Worm (Caenorhabditis elegans) whole organism, mixed stage, embryonic: ENCODE measurements around the gene C17C3.11.
A peak's percentile ranks its signal among the peaks of the same experiment; 100 is the strongest.

Source experiments
- M03D4.4 ChIP-seq: sonication (generic microtip); optimal IDR thresholded peaks from 2 replicates; lab custom pipeline; 2017; ENCODE audit warnings: mild to moderate bottlenecking, missing genetic modification characterization, missing compliant biosample characterization
- bed-3 ChIP-seq: fragments of 200-800 bp; sonication (Bioruptor generic); optimal IDR thresholded peaks from 3 replicates; lab custom pipeline; 2018; ENCODE audit warnings: mild to moderate bottlenecking, missing genetic modification characterization, moderate library complexity, missing compliant biosample characterization
- blmp-1 ChIP-seq: fragments of 150-350 bp; optimal IDR thresholded peaks from 2 replicates; lab custom pipeline; 2014; ENCODE audit warnings: missing biosample characterization, missing genetic modification characterization
- ceh-39 ChIP-seq: fragments of 150-350 bp; optimal IDR thresholded peaks from 2 replicates; lab custom pipeline; 2014; ENCODE audit warnings: missing biosample characterization, missing genetic modification characterization
- ceh-43 ChIP-seq: fragments of 200-800 bp; sonication (Bioruptor generic); optimal IDR thresholded peaks from 2 replicates; lab custom pipeline; 2018; ENCODE audit warnings: mild to moderate bottlenecking, missing genetic modification characterization, moderate library complexity, missing compliant biosample characterization
- ceh-83 ChIP-seq: fragments of 200-800 bp; sonication (Bioruptor generic); optimal IDR thresholded peaks from 2 replicates; lab custom pipeline; 2018; ENCODE audit warnings: mild to moderate bottlenecking, missing genetic modification characterization, missing compliant biosample characterization
- ces-1 ChIP-seq: fragments of 150-350 bp; optimal IDR thresholded peaks from 2 replicates; lab custom pipeline; 2014; ENCODE audit warnings: missing biosample characterization, missing genetic modification reagents, missing genetic modification characterization
- drap-1 ChIP-seq: fragments of 200-800 bp; sonication (Bioruptor generic); optimal IDR thresholded peaks from 3 replicates; lab custom pipeline; 2018; ENCODE audit warnings: mild to moderate bottlenecking, missing genetic modification characterization, missing compliant biosample characterization
- elt-1 ChIP-seq: sonication (generic microtip); optimal IDR thresholded peaks from 2 replicates; lab custom pipeline; 2017; ENCODE audit warnings: missing genetic modification characterization, mild to moderate bottlenecking, missing compliant biosample characterization, antibody characterized with exemption, moderate library complexity, borderline replicate concordance; ENCODE audit not compliant: insufficient read depth
- elt-3 ChIP-seq: fragments of 150-350 bp; optimal IDR thresholded peaks from 2 replicates; lab custom pipeline; 2014; ENCODE audit warnings: missing biosample characterization, missing genetic modification characterization
- ham-2 ChIP-seq: fragments of 200-800 bp; sonication (Bioruptor generic); optimal IDR thresholded peaks from 2 replicates; lab custom pipeline; 2018; ENCODE audit warnings: mild to moderate bottlenecking, missing genetic modification characterization, missing compliant biosample characterization
- hlh-1 ChIP-seq: fragments of 150-350 bp; optimal IDR thresholded peaks from 2 replicates; lab custom pipeline; 2014; ENCODE audit warnings: missing biosample characterization, missing genetic modification reagents, missing genetic modification characterization
- lin-13 ChIP-seq: fragments of 150-350 bp; optimal IDR thresholded peaks from 2 replicates; lab custom pipeline; 2014; ENCODE audit warnings: missing biosample characterization, missing genetic modification characterization
- lin-32 ChIP-seq: fragments of 200-800 bp; sonication (Bioruptor generic); optimal IDR thresholded peaks from 2 replicates; lab custom pipeline; 2018; ENCODE audit warnings: mild to moderate bottlenecking, missing genetic modification characterization, missing compliant biosample characterization
- mab-5 ChIP-seq: fragments of 150-350 bp; optimal IDR thresholded peaks from 2 replicates; lab custom pipeline; 2014; ENCODE audit warnings: missing biosample characterization, missing genetic modification characterization
- mls-2 ChIP-seq: sonication (generic microtip); optimal IDR thresholded peaks from 2 replicates; lab custom pipeline; 2016; ENCODE audit warnings: mild to moderate bottlenecking, missing genetic modification characterization, moderate library complexity, missing compliant biosample characterization
- nhr-12 ChIP-seq: fragments of 150-350 bp; optimal IDR thresholded peaks from 2 replicates; lab custom pipeline; 2014; ENCODE audit warnings: missing biosample characterization, missing genetic modification characterization
- nhr-2 ChIP-seq: fragments of 150-350 bp; optimal IDR thresholded peaks from 2 replicates; lab custom pipeline; 2014; ENCODE audit warnings: missing biosample characterization, missing genetic modification characterization
- nhr-28 ChIP-seq: fragments of 150-350 bp; optimal IDR thresholded peaks from 2 replicates; lab custom pipeline; 2014; ENCODE audit warnings: missing biosample characterization, missing genetic modification characterization
- nhr-76 ChIP-seq: sonication (generic microtip); optimal IDR thresholded peaks from 2 replicates; lab custom pipeline; 2017; ENCODE audit warnings: missing biosample characterization, missing genetic modification characterization
- pha-4 ChIP-seq: fragments of 150-350 bp; optimal IDR thresholded peaks from 2 replicates; lab custom pipeline; 2018; ENCODE audit warnings: missing biosample characterization, missing genetic modification reagents, missing genetic modification characterization
- sem-2 ChIP-seq: fragments of 200-800 bp; sonication (Bioruptor generic); optimal IDR thresholded peaks from 2 replicates; lab custom pipeline; 2018; ENCODE audit warnings: mild to moderate bottlenecking, missing genetic modification characterization, missing compliant biosample characterization
- sptf-1 ChIP-seq: sonication (generic microtip); optimal IDR thresholded peaks from 2 replicates; lab custom pipeline; 2017; ENCODE audit warnings: mild to moderate bottlenecking, missing genetic modification characterization, moderate library complexity, missing compliant biosample characterization
- tbx-8 ChIP-seq: fragments of 200-800 bp; sonication (Bioruptor generic); optimal IDR thresholded peaks from 2 replicates; lab custom pipeline; 2018; ENCODE audit warnings: mild to moderate bottlenecking, missing genetic modification characterization, moderate library complexity, missing compliant biosample characterization
- unc-120 ChIP-seq: sonication (generic microtip); optimal IDR thresholded peaks from 2 replicates; lab custom pipeline; 2017; ENCODE audit warnings: missing genetic modification characterization, missing compliant biosample characterization; ENCODE audit not compliant: poor library complexity, severe bottlenecking
- unc-39 ChIP-seq: fragments of 150-350 bp; optimal IDR thresholded peaks from 2 replicates; lab custom pipeline; 2014; ENCODE audit warnings: missing biosample characterization, missing genetic modification characterization
- unc-62 ChIP-seq: fragments of 150-350 bp; optimal IDR thresholded peaks from 2 replicates; lab custom pipeline; 2014; ENCODE audit warnings: missing biosample characterization, missing genetic modification reagents, missing genetic modification characterization
- zip-8 ChIP-seq: fragments of 150-350 bp; optimal IDR thresholded peaks from 2 replicates; lab custom pipeline; 2014; ENCODE audit warnings: missing biosample characterization, missing genetic modification characterization

The C17C3.11 gene

ce11 chrII:5544145-5544515 lies 6.5 kb downstream of the C17C3.11 start:
- peak; percentile 23 for TF ChIP-seq nhr-2 (tag; lab: Kevin White, UChicago)
- no peak for TF ChIP-seq tbx-8 (GFP tag; lab: Kevin White, UChicago)

ce11 chrII:5544764-5545163 lies 7.1 kb downstream of the C17C3.11 start, which contains the start of gene ins-13:
Gene ins-13 (minus strand): TSS chrII:5544864.
- TF ChIP-seq drap-1 (GFP tag; lab: Kevin White, UChicago), result no peak

- TF ChIP-seq nhr-2 (tag; lab: Kevin White, UChicago), result no peak
- TF ChIP-seq unc-120 (tag; lab: Kevin White, UChicago), result no peak
- TF ChIP-seq pha-4 (tag; lab: Kevin White, UChicago), result no peak
- no peak for TF ChIP-seq bed-3
- no peak for TF ChIP-seq elt-3 (tag; lab: Kevin White, UChicago)
Measured at ce11 chrII:5547442-5547894, 9.8 kb downstream of the C17C3.11 start, which contains the start of gene acdh-2. Gene acdh-2 (minus strand): TSS chrII:5547492.

- TF ChIP-seq M03D4.4 (tag; lab: Kevin White, UChicago), result no peak
- TF ChIP-seq nhr-28 (tag; lab: Kevin White, UChicago), result no peak
- no peak for TF ChIP-seq drap-1 (GFP tag; lab: Kevin White, UChicago)
- no peak for TF ChIP-seq nhr-2 (tag; lab: Kevin White, UChicago)
- no peak for TF ChIP-seq ham-2 (GFP tag; lab: Kevin White, UChicago)
- TF ChIP-seq lin-13 (tag; lab: Kevin White, UChicago), result no peak
- no peak for TF ChIP-seq elt-1 (tag; lab: Kevin White, UChicago)
- no peak for TF ChIP-seq ces-1 (GFP tag; lab: Kevin White, UChicago)
- TF ChIP-seq sptf-1 (tag; lab: Kevin White, UChicago), result no peak
- TF ChIP-seq mls-2, result no peak
- no peak for TF ChIP-seq unc-39 (tag; lab: Kevin White, UChicago)
- TF ChIP-seq sem-2 (GFP tag; lab: Kevin White, UChicago), result no peak
- TF ChIP-seq ceh-43 (GFP tag; lab: Kevin White, UChicago), result no peak
- TF ChIP-seq mab-5, result no peak
- no peak for TF ChIP-seq pha-4 (tag; lab: Kevin White, UChicago)
- TF ChIP-seq nhr-12, result no peak
Measured at ce11 chrII:5549746-5550145, 12.1 kb downstream of the C17C3.11 start, which contains the start of gene C17C3.6. Gene C17C3.6 (plus strand): TSS chrII:5550046.

- no peak for TF ChIP-seq ham-2 (GFP tag; lab: Kevin White, UChicago)
- no peak for TF ChIP-seq unc-39 (tag; lab: Kevin White, UChicago)
- TF ChIP-seq ces-1 (GFP tag; lab: Kevin White, UChicago), result no peak
- TF ChIP-seq mls-2, result no peak
- TF ChIP-seq zip-8 (tag; lab: Kevin White, UChicago), result no peak
- no peak for TF ChIP-seq unc-62
- no peak for TF ChIP-seq hlh-1 (tag; lab: Kevin White, UChicago)
- no peak for TF ChIP-seq ceh-83
- no peak for TF ChIP-seq blmp-1 (tag; lab: Kevin White, UChicago)
- TF ChIP-seq mab-5, result no peak
- no peak for TF ChIP-seq unc-120 (tag; lab: Kevin White, UChicago)
- no peak for TF ChIP-seq lin-13 (tag; lab: Kevin White, UChicago)
- TF ChIP-seq, all 35 proteins: peak for 0
Measured at ce11 chrII:5551517-5551916, 13.9 kb downstream of the C17C3.11 start, which contains the start of gene C17C3.5. Gene C17C3.5 (plus strand): TSS chrII:5551817.

- TF ChIP-seq nhr-76 (tag; lab: Kevin White, UChicago) (no peak), lin-32 (GFP tag; lab: Kevin White, UChicago) (no peak), blmp-1 (tag; lab: Kevin White, UChicago) (no peak), zip-8 (tag; lab: Kevin White, UChicago) (no peak), nhr-12 (no peak), unc-62 (no peak)
Measured at ce11 chrII:5553531-5553930, 15.9 kb downstream of the C17C3.11 start.

ce11 chrII:5554317-5554716 lies 16.7 kb downstream of the C17C3.11 start, which contains the start of gene ins-12:
Gene ins-12 (plus strand): TSS chrII:5554617.
- no peak for TF ChIP-seq ham-2 (GFP tag; lab: Kevin White, UChicago)
- TF ChIP-seq elt-1 (tag; lab: Kevin White, UChicago), result no peak
- no peak for TF ChIP-seq zip-8 (tag; lab: Kevin White, UChicago)
- TF ChIP-seq nhr-28 (tag; lab: Kevin White, UChicago), result no peak
- no peak for TF ChIP-seq drap-1 (GFP tag; lab: Kevin White, UChicago)
- no peak for TF ChIP-seq mab-5
- no peak for TF ChIP-seq elt-3 (tag; lab: Kevin White, UChicago)
- no peak for TF ChIP-seq ceh-39 (tag; lab: Kevin White, UChicago)
- no peak for TF ChIP-seq ces-1 (GFP tag; lab: Kevin White, UChicago)
- no peak for TF ChIP-seq tbx-8 (GFP tag; lab: Kevin White, UChicago)
- no peak for TF ChIP-seq nhr-76 (tag; lab: Kevin White, UChicago)
- no peak for TF ChIP-seq pha-4 (tag; lab: Kevin White, UChicago)
- no peak for TF ChIP-seq ceh-43 (GFP tag; lab: Kevin White, UChicago)
- TF ChIP-seq sem-2 (GFP tag; lab: Kevin White, UChicago), result no peak
